Fruit fly (Drosophila melanogaster) whole organism, embryonic: ENCODE measurements around the gene CG32161.

ENCODE experiments used
- ATbp ChIP-seq: fragments of 200-800 bp; sonication (Bioruptor generic); optimal IDR thresholded peaks from 2 replicates; lab custom pipeline; 2017; ENCODE audit warnings: missing biosample characterization, mild to moderate bottlenecking, missing genetic modification characterization, missing genetic modification reagents
- Abd-B ChIP-seq: fragments of 200-800 bp; sonication (Bioruptor generic); optimal IDR thresholded peaks from 2 replicates; lab custom pipeline; 2018; ENCODE audit warnings: missing biosample characterization, mild to moderate bottlenecking, missing genetic modification characterization, moderate library complexity
- Atf6 ChIP-seq: fragments of 200-800 bp; sonication (Bioruptor generic); IDR thresholded peaks from 2 replicates; pipeline ENCODE4 v1.3.6; 2022; ENCODE audit warnings: missing biosample characterization, missing genetic modification characterization
- BtbVII ChIP-seq: fragments of 200-800 bp; sonication (Bioruptor generic); optimal IDR thresholded peaks from 3 replicates; lab custom pipeline; 2017; ENCODE audit warnings: missing biosample characterization, mild to moderate bottlenecking, missing genetic modification characterization
- CG10654 ChIP-seq: fragments of 200-800 bp; sonication (Bioruptor generic); optimal IDR thresholded peaks from 2 replicates; lab custom pipeline; 2016; ENCODE audit warnings: missing biosample characterization, missing genetic modification characterization
- CG11696 ChIP-seq: fragments of 200-800 bp; sonication (Bioruptor generic); IDR thresholded peaks from 2 replicates; pipeline ENCODE4 v1.3.6; 2022; ENCODE audit warnings: missing biosample characterization, missing genetic modification characterization
- CG1233 ChIP-seq: fragments of 200-800 bp; sonication (Bioruptor generic); optimal IDR thresholded peaks from 4 replicates; lab custom pipeline; 2018; ENCODE audit warnings: missing biosample characterization, mild to moderate bottlenecking, missing genetic modification characterization
- CG12391 ChIP-seq: fragments of 200-800 bp; sonication (Bioruptor generic); optimal IDR thresholded peaks from 3 replicates; lab custom pipeline; 2018; ENCODE audit warnings: missing biosample characterization, mild to moderate bottlenecking, missing genetic modification characterization, moderate library complexity
- CG15514 ChIP-seq: fragments of 200-800 bp; sonication (Bioruptor generic); optimal IDR thresholded peaks from 3 replicates; lab custom pipeline; 2017; ENCODE audit warnings: missing biosample characterization, missing genetic modification characterization, mild to moderate bottlenecking, moderate library complexity, missing genetic modification reagents
- CG1832 ChIP-seq: fragments of 200-800 bp; sonication (Bioruptor generic); optimal IDR thresholded peaks from 2 replicates; lab custom pipeline; 2017; ENCODE audit warnings: missing biosample characterization, mild to moderate bottlenecking, missing genetic modification characterization, inconsistent platforms
- CG2199 ChIP-seq: fragments of 200-800 bp; sonication (Bioruptor generic); IDR thresholded peaks from 3 replicates; pipeline ENCODE4 v1.3.6; 2022; ENCODE audit warnings: missing biosample characterization, missing genetic modification characterization
- CG2202 ChIP-seq: fragments of 200-800 bp; sonication (Bioruptor generic); optimal IDR thresholded peaks from 2 replicates; lab custom pipeline; 2018; ENCODE audit warnings: missing biosample characterization, mild to moderate bottlenecking, missing genetic modification characterization
- CG3407 ChIP-seq: fragments of 200-800 bp; sonication (Bioruptor generic); optimal IDR thresholded peaks from 2 replicates; lab custom pipeline; 2018; ENCODE audit warnings: missing biosample characterization, mild to moderate bottlenecking, missing genetic modification characterization
- CG4424 ChIP-seq: fragments of 200-800 bp; sonication (Bioruptor generic); optimal IDR thresholded peaks from 3 replicates; lab custom pipeline; 2016; ENCODE audit warnings: missing biosample characterization, missing genetic modification characterization
- CG4617 ChIP-seq: fragments of 200-800 bp; sonication (Bioruptor generic); optimal IDR thresholded peaks from 3 replicates; lab custom pipeline; 2016; ENCODE audit warnings: missing biosample characterization, missing genetic modification characterization, borderline replicate concordance
- CG4820 ChIP-seq: fragments of 200-800 bp; sonication (Bioruptor generic); optimal IDR thresholded peaks from 3 replicates; lab custom pipeline; 2016; ENCODE audit warnings: missing biosample characterization, missing genetic modification characterization
- CG6689 ChIP-seq: fragments of 200-800 bp; sonication (Bioruptor generic); IDR thresholded peaks from 2 replicates; pipeline ENCODE4 v1.3.6; 2022; ENCODE audit warnings: missing biosample characterization, missing genetic modification characterization
- CG6765 ChIP-seq: fragments of 200-800 bp; sonication (Bioruptor generic); optimal IDR thresholded peaks from 3 replicates; lab custom pipeline; 2017; ENCODE audit warnings: missing biosample characterization, mild to moderate bottlenecking, missing genetic modification characterization
- CG6854 ChIP-seq: fragments of 200-800 bp; sonication (Bioruptor generic); optimal IDR thresholded peaks from 3 replicates; lab custom pipeline; 2017; ENCODE audit warnings: missing biosample characterization, mild to moderate bottlenecking, missing genetic modification characterization
- CG8290 ChIP-seq, 3 experiments: fragments of 200-800 bp; sonication (Bioruptor generic); optimal IDR thresholded peaks; 2 replicates each; lab custom pipeline; 2016 to 2019; ENCODE audit warnings: missing biosample characterization in 3 of 3, missing genetic modification characterization in 3 of 3, mild to moderate bottlenecking in 2 of 3, moderate library complexity in 1 of 3
- Fer1 ChIP-seq: fragments of 200-800 bp; sonication (Bioruptor generic); optimal IDR thresholded peaks from 2 replicates; lab custom pipeline; 2017; ENCODE audit warnings: missing biosample characterization, mild to moderate bottlenecking, missing genetic modification characterization
- Fer3 ChIP-seq: fragments of 200-800 bp; sonication (Bioruptor generic); optimal IDR thresholded peaks from 2 replicates; lab custom pipeline; 2018; ENCODE audit warnings: missing biosample characterization, mild to moderate bottlenecking, missing genetic modification characterization, moderate library complexity
- Jarid2 ChIP-seq: fragments of 200-800 bp; sonication (Bioruptor generic); optimal IDR thresholded peaks from 3 replicates; lab custom pipeline; 2017; ENCODE audit warnings: mild to moderate bottlenecking, missing biosample characterization, missing genetic modification reagents, missing genetic modification characterization
- Ptx1 ChIP-seq: fragments of 200-800 bp; sonication (Bioruptor generic); IDR thresholded peaks from 2 replicates; pipeline ENCODE4 v1.3.6; 2022; ENCODE audit warnings: missing biosample characterization, missing genetic modification characterization
- Scr ChIP-seq: fragments of 200-800 bp; sonication (Bioruptor generic); IDR thresholded peaks from 2 replicates; pipeline ENCODE4 v1.3.6; 2022; ENCODE audit warnings: missing biosample characterization, missing genetic modification characterization; ENCODE audit not compliant: partially characterized antibody
- Sox100B ChIP-seq: fragments of 200-800 bp; sonication (Bioruptor generic); optimal IDR thresholded peaks from 3 replicates; lab custom pipeline; 2018; ENCODE audit warnings: missing biosample characterization, mild to moderate bottlenecking, missing genetic modification characterization
- Stat92E ChIP-seq, 3 experiments: fragments of >200 bp in 2 of 3; fragments of 200-800 bp in 1 of 3; sonication (Bioruptor generic) in 1 of 3; optimal IDR thresholded peaks; 2 replicates each; lab custom pipeline; 2017 to 2019; ENCODE audit warnings: missing biosample characterization in 3 of 3, missing genetic modification characterization in 3 of 3, mild to moderate bottlenecking in 1 of 3, moderate library complexity in 1 of 3
- Xbp1 ChIP-seq: fragments of 200-800 bp; sonication (Bioruptor generic); optimal IDR thresholded peaks from 3 replicates; lab custom pipeline; 2016; ENCODE audit warnings: missing biosample characterization, mild to moderate bottlenecking, missing genetic modification characterization
- al ChIP-seq: fragments of 200-800 bp; sonication (Bioruptor generic); IDR thresholded peaks from 2 replicates; pipeline ENCODE4 v1.3.6; 2022; ENCODE audit warnings: missing biosample characterization, missing genetic modification characterization
- ap ChIP-seq: fragments of 200-800 bp; sonication (Bioruptor generic); IDR thresholded peaks from 2 replicates; pipeline ENCODE4 v1.3.6; 2022; ENCODE audit warnings: missing biosample characterization, missing genetic modification characterization
- bsh ChIP-seq, 2 experiments: fragments of 200-800 bp; sonication (Bioruptor generic); optimal IDR thresholded peaks; 2 replicates each; lab custom pipeline; 2017 to 2018; ENCODE audit warnings: mild to moderate bottlenecking in 2 of 2, missing biosample characterization in 2 of 2, missing genetic modification characterization in 2 of 2, moderate library complexity in 1 of 2
- crol ChIP-seq: fragments of 200-800 bp; sonication (Bioruptor generic); IDR thresholded peaks from 2 replicates; pipeline ENCODE4 v1.3.6; 2022; ENCODE audit warnings: missing biosample characterization, missing genetic modification characterization
- cwo ChIP-seq: fragments of 200-800 bp; sonication (Bioruptor generic); optimal IDR thresholded peaks from 3 replicates; lab custom pipeline; 2017; ENCODE audit warnings: missing biosample characterization, missing genetic modification characterization, mild to moderate bottlenecking, moderate library complexity, missing genetic modification reagents
- dmrt99B ChIP-seq: fragments of 200-800 bp; sonication (Bioruptor generic); optimal IDR thresholded peaks from 2 replicates; lab custom pipeline; 2018; ENCODE audit warnings: missing biosample characterization, mild to moderate bottlenecking, missing genetic modification characterization, moderate library complexity
- grau ChIP-seq: fragments of 200-800 bp; optimal IDR thresholded peaks from 3 replicates; lab custom pipeline; 2019; ENCODE audit warnings: missing biosample characterization, mild to moderate bottlenecking, missing genetic modification characterization, moderate library complexity
- kah ChIP-seq: fragments of 200-800 bp; sonication (Bioruptor generic); optimal IDR thresholded peaks from 2 replicates; lab custom pipeline; 2018; ENCODE audit warnings: missing biosample characterization, mild to moderate bottlenecking, missing genetic modification characterization
- lilli ChIP-seq: fragments of 200-800 bp; sonication (Bioruptor generic); optimal IDR thresholded peaks from 3 replicates; lab custom pipeline; 2016; ENCODE audit warnings: missing biosample characterization, missing genetic modification characterization
- phol ChIP-seq: fragments of 200-800 bp; sonication (Bioruptor generic); optimal IDR thresholded peaks from 3 replicates; lab custom pipeline; 2018; ENCODE audit warnings: missing biosample characterization, mild to moderate bottlenecking, missing genetic modification characterization, moderate library complexity
- pita ChIP-seq: fragments of 200-800 bp; sonication (Bioruptor generic); optimal IDR thresholded peaks from 2 replicates; lab custom pipeline; 2017; ENCODE audit warnings: missing biosample characterization, mild to moderate bottlenecking, missing genetic modification characterization
- prd ChIP-seq, 3 experiments: fragments of >200 bp in 2 of 3; fragments of 200-800 bp in 1 of 3; sonication (Bioruptor generic) in 1 of 3; optimal IDR thresholded peaks in 2 of 3; IDR thresholded peaks in 1 of 3; 2 replicates in 2 of 3; 3 replicates in 1 of 3; pipeline versions ENCODE4 v1.3.6 to Lab custom; 2017 to 2022; ENCODE audit warnings: missing biosample characterization in 1 of 3, missing genetic modification characterization in 1 of 3
- sens-2 ChIP-seq: fragments of 200-800 bp; sonication (Bioruptor generic); IDR thresholded peaks from 2 replicates; pipeline ENCODE4 v1.3.6; 2022; ENCODE audit warnings: missing biosample characterization, missing genetic modification characterization
- slou ChIP-seq: fragments of 200-800 bp; sonication (Bioruptor generic); optimal IDR thresholded peaks from 3 replicates; lab custom pipeline; 2016; ENCODE audit warnings: missing biosample characterization, missing genetic modification characterization
- sna ChIP-seq: fragments of 200-800 bp; sonication (Bioruptor generic); IDR thresholded peaks from 2 replicates; pipeline ENCODE4 v1.3.6; 2022; ENCODE audit warnings: missing biosample characterization, missing genetic modification characterization; ENCODE audit not compliant: partially characterized antibody
- sug ChIP-seq: fragments of 200-800 bp; optimal IDR thresholded peaks from 2 replicates; lab custom pipeline; 2019; ENCODE audit warnings: missing biosample characterization, mild to moderate bottlenecking, missing genetic modification characterization, moderate library complexity
- tap ChIP-seq: fragments of 200-800 bp; optimal IDR thresholded peaks from 3 replicates; lab custom pipeline; 2019; ENCODE audit warnings: missing biosample characterization, mild to moderate bottlenecking, missing genetic modification characterization, moderate library complexity
- tin ChIP-seq: fragments of 200-800 bp; sonication (Bioruptor generic); optimal IDR thresholded peaks from 3 replicates; lab custom pipeline; 2016; ENCODE audit warnings: missing biosample characterization, missing genetic modification characterization
- wor ChIP-seq: fragments of 200-800 bp; sonication (Bioruptor generic); IDR thresholded peaks from 2 replicates; pipeline ENCODE4 v1.3.6; 2022; ENCODE audit warnings: missing biosample characterization, missing genetic modification characterization
- zfh2 ChIP-seq: fragments of 200-800 bp; sonication (Bioruptor generic); optimal IDR thresholded peaks from 2 replicates; lab custom pipeline; 2016; ENCODE audit warnings: missing biosample characterization, missing genetic modification characterization

CG32161 gene

dm6 chr3L:16806823-16807325 lies 39.2 kb upstream of the CG32161 start (continued):
- TF ChIP-seq prd (optimal IDR thresholded peaks at IDR 0.05; lab: Kevin White, UChicago): no peak
- peak; percentile 59; the same call in 1 of the 3 replicates for TF ChIP-seq prd (GFP tag; IDR thresholded peaks at IDR 0.05; lab: Robert Waterston, UW)
- no peak for TF ChIP-seq Jarid2 (GFP tag; lab: Kevin White, UChicago)
- TF ChIP-seq tin (GFP tag; lab: Kevin White, UChicago): peak; percentile 48
- peak; percentile 88 for TF ChIP-seq Sox100B (GFP tag; lab: Kevin White, UChicago)
- TF ChIP-seq al (GFP tag; lab: Robert Waterston, UW): 0 out of 2 replicates have a peak, but pooled peaks have one; percentile 13
- TF ChIP-seq dmrt99B: peak; percentile 77
- TF ChIP-seq Xbp1 (GFP tag; lab: Kevin White, UChicago): peak; percentile 64
- TF ChIP-seq Scr (GFP tag; lab: Robert Waterston, UW): no peak
- peak; percentile 67 for TF ChIP-seq cwo (GFP tag; lab: Kevin White, UChicago)
- TF ChIP-seq Fer1 (GFP tag; lab: Kevin White, UChicago): peak; percentile 55
- TF ChIP-seq grau (tag; lab: Kevin White, UChicago): peak; percentile 80
- TF ChIP-seq Ptx1 (GFP tag; lab: Robert Waterston, UW): peak; percentile 32; the same call in 1 of the 2 replicates
- TF ChIP-seq bsh (GFP tag; optimal IDR thresholded peaks at IDR 0.05; lab: Kevin White, UChicago): peak; percentile 69 to 83
- TF ChIP-seq crol (GFP tag; lab: Robert Waterston, UW): no peak
- no peak for TF ChIP-seq pita
- TF ChIP-seq sna (GFP tag; lab: Robert Waterston, UW): no peak
- TF ChIP-seq CG2199: no peak
- peak; percentile 44 for TF ChIP-seq tap
- TF ChIP-seq sens-2 (GFP tag; lab: Robert Waterston, UW): 0 out of 2 replicates have a peak, but pooled peaks have one; percentile 21
- peak; percentile 83 for TF ChIP-seq phol
- TF ChIP-seq Atf6 (GFP tag; lab: Robert Waterston, UW): 0 out of 2 replicates have a peak, but pooled peaks have one; percentile 10
- peak; percentile 85 for TF ChIP-seq BtbVII (GFP tag; lab: Kevin White, UChicago)
- TF ChIP-seq CG12391 (tag; lab: Kevin White, UChicago): peak; percentile 75
- TF ChIP-seq Abd-B (GFP tag; lab: Kevin White, UChicago): peak; percentile 30
- peak; percentile 47 for TF ChIP-seq CG4820
- TF ChIP-seq CG6765 (GFP tag; lab: Kevin White, UChicago): peak; percentile 39
- TF ChIP-seq slou (GFP tag; lab: Kevin White, UChicago): peak; percentile 37
- TF ChIP-seq CG6854 (GFP tag; lab: Kevin White, UChicago): peak; percentile 63
- peak; percentile 43 for TF ChIP-seq ap (GFP tag; lab: Robert Waterston, UW)
- TF ChIP-seq Stat92E (GFP tag; optimal IDR thresholded peaks at IDR 0.05; lab: Kevin White, UChicago): no peak
- TF ChIP-seq lilli: peak; percentile 3
- peak; percentile 26 for TF ChIP-seq CG15514 (GFP tag; lab: Kevin White, UChicago)
- peak; percentile 76 for TF ChIP-seq CG1233 (GFP tag; lab: Kevin White, UChicago)
- no peak for TF ChIP-seq CG1832 (GFP tag; lab: Kevin White, UChicago)
- TF ChIP-seq wor: 0 out of 2 replicates have a peak, but pooled peaks have one; percentile 34
- no peak for TF ChIP-seq CG4617 (GFP tag; lab: Kevin White, UChicago)
- peak; percentile 34 for TF ChIP-seq CG10654 (GFP tag; lab: Kevin White, UChicago)
- peak; percentile 59 for TF ChIP-seq ATbp (GFP tag; lab: Kevin White, UChicago)
- peak; percentile 84 for TF ChIP-seq CG11696
- TF ChIP-seq zfh2 (GFP tag; lab: Kevin White, UChicago): no peak
- TF ChIP-seq sug (tag; lab: Kevin White, UChicago): peak; percentile 49
- peak; percentile 31 for TF ChIP-seq CG3407 (GFP tag; lab: Kevin White, UChicago)
- peak; percentile 7 for TF ChIP-seq kah (GFP tag; lab: Kevin White, UChicago)
- TF ChIP-seq CG2202 (tag; lab: Kevin White, UChicago): no peak
- peak; percentile 47 for TF ChIP-seq CG4424 (GFP tag; lab: Kevin White, UChicago)
- TF ChIP-seq CG6689 (GFP tag; lab: Robert Waterston, UW): peak; percentile 61
- peak; percentile 65 for TF ChIP-seq Fer3 (tag; lab: Kevin White, UChicago)
- peak; percentile 43 for TF ChIP-seq CG8290 (GFP tag; optimal IDR thresholded peaks at IDR 0.05; lab: Kevin White, UChicago)
- TF ChIP-seq CG8290 (tag; optimal IDR thresholded peaks at IDR 0.05; lab: Kevin White, UChicago): peak in 1 of 2 experiments; percentile 54
